Worm (Caenorhabditis elegans) whole organism, L4 larva: ENCODE measurements around the gene Y48C3A.5.

ENCODE experiments used
- D1046.2 ChIP-seq: fragments of 200-800 bp; sonication (Bioruptor generic); IDR thresholded peaks from 2 replicates; pipeline ENCODE4 v1.3.6; 2022; ENCODE audit warnings: missing genetic modification characterization, missing compliant biosample characterization
- F10B5.3 ChIP-seq: sonication (generic microtip); optimal IDR thresholded peaks from 2 replicates; lab custom pipeline; 2016; ENCODE audit warnings: mild to moderate bottlenecking, missing genetic modification characterization, missing compliant biosample characterization
- F26F4.8 ChIP-seq: fragments of 200-800 bp; sonication (Bioruptor generic); conservative IDR thresholded peaks from 2 replicates; pipeline ENCODE4 v1.3.6; 2022; ENCODE audit warnings: missing genetic modification characterization, missing compliant biosample characterization
- F37D6.2 ChIP-seq: sonication (generic microtip); optimal IDR thresholded peaks from 2 replicates; lab custom pipeline; 2016; ENCODE audit warnings: mild to moderate bottlenecking, missing genetic modification characterization, missing compliant biosample characterization
- F44E2.7 ChIP-seq: fragments of 200-800 bp; sonication (Bioruptor generic); IDR thresholded peaks from 2 replicates; pipeline ENCODE4 v2.1.2; 2022; ENCODE audit warnings: missing genetic modification characterization, missing compliant biosample characterization
- F49E8.2 ChIP-seq: sonication (generic microtip); optimal IDR thresholded peaks from 2 replicates; lab custom pipeline; 2016; ENCODE audit warnings: missing compliant biosample characterization, mild to moderate bottlenecking, missing genetic modification characterization, borderline replicate concordance
- R02D3.7 ChIP-seq: fragments of 150-350 bp; sonication (generic microtip); optimal IDR thresholded peaks from 3 replicates; lab custom pipeline; 2014; ENCODE audit warnings: missing biosample characterization, missing genetic modification characterization
- ZK546.5 ChIP-seq, 2 experiments: sonication (generic microtip); optimal IDR thresholded peaks; 2 replicates each; lab custom pipeline; 2017; ENCODE audit warnings: missing biosample characterization in 2 of 2, missing genetic modification characterization in 2 of 2
- aha-1 ChIP-seq: fragments of 150-350 bp; peaks from one replicate; lab custom pipeline; 2014; ENCODE audit warnings: missing biosample characterization, missing genetic modification characterization
- aly-2 ChIP-seq: sonication (generic microtip); optimal IDR thresholded peaks from 2 replicates; lab custom pipeline; 2018; ENCODE audit warnings: missing biosample characterization, missing genetic modification characterization
- arid-1 ChIP-seq: fragments of 200-800 bp; sonication (Bioruptor generic); conservative IDR thresholded peaks from 2 replicates; pipeline ENCODE4 v1.3.6; 2022; ENCODE audit warnings: missing genetic modification reagents, missing genetic modification characterization, missing compliant biosample characterization
- ceh-32 ChIP-seq: sonication (generic microtip); optimal IDR thresholded peaks from 2 replicates; lab custom pipeline; 2016; ENCODE audit warnings: mild to moderate bottlenecking, missing genetic modification characterization, missing compliant biosample characterization; ENCODE audit not compliant: poor library complexity
- ceh-44 ChIP-seq: fragments of 200-800 bp; sonication (Bioruptor generic); IDR thresholded peaks from 2 replicates; pipeline ENCODE4 v1.3.6; 2022; ENCODE audit warnings: missing genetic modification reagents, missing genetic modification characterization, missing compliant biosample characterization
- ctbp-1 ChIP-seq: fragments of 200-800 bp; sonication (Bioruptor generic); IDR thresholded peaks from 2 replicates; pipeline ENCODE4 v1.3.6; 2022; ENCODE audit warnings: missing genetic modification reagents, missing genetic modification characterization, missing compliant biosample characterization
- daf-12 ChIP-seq: fragments of 150-350 bp; optimal IDR thresholded peaks from 2 replicates; lab custom pipeline; 2014; ENCODE audit warnings: missing biosample characterization, missing genetic modification reagents, missing genetic modification characterization
- daf-16 ChIP-seq, 3 experiments: sonication (generic microtip); optimal IDR thresholded peaks; 2 replicates each; lab custom pipeline; 2016 to 2017; ENCODE audit warnings: missing genetic modification characterization in 3 of 3, missing genetic modification reagents in 3 of 3, mild to moderate bottlenecking in 2 of 3, missing compliant biosample characterization in 2 of 3, missing biosample characterization in 1 of 3, moderate library complexity in 1 of 3
- dmd-6 ChIP-seq: fragments of 200-800 bp; sonication (Bioruptor generic); IDR thresholded peaks from 2 replicates; pipeline ENCODE4 v1.3.6; 2022; ENCODE audit warnings: missing genetic modification reagents, missing genetic modification characterization, missing compliant biosample characterization
- dmd-8 ChIP-seq: fragments of 200-800 bp; sonication (Bioruptor generic); IDR thresholded peaks from 2 replicates; pipeline ENCODE4 v1.3.6; 2022; ENCODE audit warnings: missing genetic modification characterization, missing compliant biosample characterization
- dve-1 ChIP-seq: sonication (generic microtip); optimal IDR thresholded peaks from 2 replicates; lab custom pipeline; 2017; ENCODE audit warnings: antibody characterized with exemption, mild to moderate bottlenecking, missing genetic modification characterization, missing compliant biosample characterization; ENCODE audit not compliant: insufficient read depth
- egl-43 ChIP-seq: fragments of 200-800 bp; sonication (Bioruptor generic); IDR thresholded peaks from 2 replicates; pipeline ENCODE4 v1.3.6; 2022; ENCODE audit warnings: missing genetic modification reagents, missing genetic modification characterization, missing compliant biosample characterization
- hif-1 ChIP-seq, 2 experiments: sonication (generic microtip); optimal IDR thresholded peaks; 2 replicates each; lab custom pipeline; 2016 to 2017; ENCODE audit warnings: missing compliant biosample characterization in 2 of 2, missing genetic modification characterization in 2 of 2, missing genetic modification reagents in 2 of 2, missing genotype in 2 of 2, mild to moderate bottlenecking in 1 of 2
- hlh-11 ChIP-seq: fragments of 200-800 bp; sonication (Bioruptor generic); optimal IDR thresholded peaks from 2 replicates; lab custom pipeline; 2018; ENCODE audit warnings: mild to moderate bottlenecking, missing genetic modification characterization, missing compliant biosample characterization
- hlh-30 ChIP-seq: sonication (generic microtip); optimal IDR thresholded peaks from 2 replicates; lab custom pipeline; 2017; ENCODE audit warnings: antibody characterized with exemption, mild to moderate bottlenecking, missing genetic modification characterization, missing compliant biosample characterization; ENCODE audit not compliant: insufficient read depth
- hmg-1.1 ChIP-seq: fragments of 200-800 bp; sonication (Bioruptor generic); IDR thresholded peaks from 2 replicates; pipeline ENCODE4 v1.3.6; 2022; ENCODE audit warnings: missing genetic modification reagents, missing genetic modification characterization, missing compliant biosample characterization
- lin-1 ChIP-seq: fragments of 200-800 bp; sonication (Bioruptor generic); IDR thresholded peaks from 2 replicates; pipeline ENCODE4 v1.3.6; 2022; ENCODE audit warnings: missing genetic modification reagents, missing genetic modification characterization, missing compliant biosample characterization
- lin-29 ChIP-seq: fragments of 200-800 bp; sonication (Bioruptor generic); IDR thresholded peaks from 2 replicates; pipeline ENCODE4 v1.3.6; 2022; ENCODE audit warnings: missing genetic modification reagents, missing genetic modification characterization, missing compliant biosample characterization
- lir-3 ChIP-seq: sonication (generic microtip); optimal IDR thresholded peaks from 2 replicates; lab custom pipeline; 2016; ENCODE audit warnings: mild to moderate bottlenecking, missing genetic modification characterization, missing compliant biosample characterization
- lsy-2 ChIP-seq, 2 experiments: fragments of 150-350 bp in 1 of 2; sonication (generic microtip) in 1 of 2; optimal IDR thresholded peaks; 2 replicates each; lab custom pipeline; 2014 to 2017; ENCODE audit warnings: missing biosample characterization in 2 of 2, missing genetic modification characterization in 2 of 2
- madf-5 ChIP-seq, 2 experiments: fragments of 200-800 bp; sonication (Bioruptor generic); IDR thresholded peaks; 2 replicates each; pipeline ENCODE4 v1.3.6; 2022; ENCODE audit warnings: missing compliant biosample characterization in 2 of 2, missing genetic modification characterization in 2 of 2
- madf-9 ChIP-seq: fragments of 200-800 bp; sonication (Bioruptor generic); conservative IDR thresholded peaks from 2 replicates; pipeline ENCODE4 v1.3.6; 2022; ENCODE audit warnings: missing genetic modification reagents, missing genetic modification characterization, missing compliant biosample characterization
- mdl-1 ChIP-seq, 2 experiments: fragments of 150-350 bp in 1 of 2; sonication (generic microtip) in 1 of 2; optimal IDR thresholded peaks; 2 replicates each; lab custom pipeline; 2014 to 2017; ENCODE audit warnings: missing biosample characterization in 2 of 2, missing genetic modification characterization in 2 of 2
- mep-1 ChIP-seq: fragments of 150-350 bp; sonication (generic microtip); optimal IDR thresholded peaks from 3 replicates; lab custom pipeline; 2014; ENCODE audit warnings: missing biosample characterization, missing genetic modification characterization
- mes-2 ChIP-seq: sonication (generic microtip); optimal IDR thresholded peaks from 2 replicates; lab custom pipeline; 2016; ENCODE audit warnings: missing genotype, mild to moderate bottlenecking, missing genetic modification characterization, missing compliant biosample characterization; ENCODE audit not compliant: poor library complexity, severe bottlenecking
- mxl-2 ChIP-seq: fragments of 200-800 bp; sonication (Bioruptor generic); conservative IDR thresholded peaks from 2 replicates; pipeline ENCODE4 v1.3.6; 2022; ENCODE audit warnings: missing genetic modification reagents, missing genetic modification characterization, missing compliant biosample characterization
- nhr-10 ChIP-seq: fragments of 150-350 bp; optimal IDR thresholded peaks from 2 replicates; lab custom pipeline; 2014; ENCODE audit warnings: missing biosample characterization, missing genetic modification characterization
- nhr-11 ChIP-seq: fragments of 150-350 bp; optimal IDR thresholded peaks from 2 replicates; lab custom pipeline; 2014; ENCODE audit warnings: missing biosample characterization, missing genetic modification characterization
- nhr-111 ChIP-seq: fragments of 200-800 bp; sonication (Bioruptor generic); optimal IDR thresholded peaks from 2 replicates; lab custom pipeline; 2018; ENCODE audit warnings: mild to moderate bottlenecking, missing genetic modification characterization, missing compliant biosample characterization
- nhr-28 ChIP-seq: fragments of 150-350 bp; optimal IDR thresholded peaks from 2 replicates; lab custom pipeline; 2014; ENCODE audit warnings: missing biosample characterization, missing genetic modification characterization
- nhr-76 ChIP-seq: fragments of 150-350 bp; optimal IDR thresholded peaks from 2 replicates; lab custom pipeline; 2014; ENCODE audit warnings: missing biosample characterization, missing genetic modification characterization
- nhr-77 ChIP-seq: fragments of 150-350 bp; optimal IDR thresholded peaks from 2 replicates; lab custom pipeline; 2014; ENCODE audit warnings: missing biosample characterization, missing genetic modification characterization
- pha-4 ChIP-seq, 2 experiments: fragments of 150-350 bp in 1 of 2; fragments of 200-800 bp in 1 of 2; sonication (Bioruptor generic) in 1 of 2; IDR thresholded peaks in 1 of 2; optimal IDR thresholded peaks in 1 of 2; 2 replicates each; pipeline versions ENCODE4 v1.3.6 to Lab custom; 2014 to 2022; ENCODE audit warnings: missing genetic modification characterization in 2 of 2, missing genetic modification reagents in 2 of 2, missing biosample characterization in 1 of 2, missing compliant biosample characterization in 1 of 2
- saeg-2 ChIP-seq: fragments of 200-800 bp; sonication (Bioruptor generic); IDR thresholded peaks from 2 replicates; pipeline ENCODE4 v1.3.6; 2022; ENCODE audit warnings: missing genetic modification reagents, missing genetic modification characterization, missing compliant biosample characterization
- snpc-1.2 ChIP-seq: fragments of 200-800 bp; sonication (Bioruptor generic); IDR thresholded peaks from 2 replicates; pipeline ENCODE4 v1.3.6; 2022; ENCODE audit warnings: missing genetic modification reagents, missing genetic modification characterization, missing compliant biosample characterization
- tra-1 ChIP-seq: fragments of 200-800 bp; sonication (Bioruptor generic); IDR thresholded peaks from 2 replicates; pipeline ENCODE4 v1.3.6; 2022; ENCODE audit warnings: missing genetic modification reagents, missing genetic modification characterization, missing compliant biosample characterization
- unc-62 ChIP-seq, 3 experiments: fragments of 150-350 bp in 1 of 3; sonication (generic microtip); optimal IDR thresholded peaks in 2 of 3; peaks in 1 of 3; 1 replicate in 1 of 3; 2 replicates in 2 of 3; lab custom pipeline; 2014 to 2017; ENCODE audit warnings: missing biosample characterization in 3 of 3, missing genetic modification characterization in 3 of 3, missing genetic modification reagents in 3 of 3, missing genotype in 1 of 3
- zip-11 ChIP-seq: fragments of 200-800 bp; sonication (Bioruptor generic); IDR thresholded peaks from 2 replicates; pipeline ENCODE4 v1.3.6; 2022; ENCODE audit warnings: missing genetic modification characterization, missing compliant biosample characterization

The Y48C3A.5 gene

DNA sequence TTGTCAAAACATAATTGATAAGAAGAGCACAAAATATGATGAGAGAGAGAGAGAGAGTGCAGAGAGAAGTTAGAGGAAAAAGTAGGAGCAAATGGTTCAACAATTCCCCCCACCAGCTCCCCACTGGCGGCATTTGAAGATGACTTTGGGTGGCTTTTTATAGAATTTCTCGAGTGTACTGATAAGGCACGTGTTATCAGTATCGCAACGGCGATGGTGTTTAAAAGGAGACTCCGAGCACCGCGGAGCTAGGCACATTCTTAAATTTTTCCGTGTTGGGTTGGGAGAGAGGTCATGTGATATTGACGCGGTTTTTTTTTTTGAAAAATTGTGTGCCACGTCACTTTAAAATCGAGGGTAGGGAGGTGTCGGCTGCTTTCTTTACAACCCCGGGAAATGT is 27.7 kb downstream of the Y48C3A.5 start (continued):
- TF ChIP-seq F26F4.8 (GFP tag; lab: Robert Waterston, UW), result no peak
- TF ChIP-seq daf-12, result no peak
- TF ChIP-seq D1046.2 (GFP tag; lab: Robert Waterston, UW), result no peak
- peak in 1 of 2 experiments; percentile 84 for TF ChIP-seq daf-16 (GFP tag; optimal IDR thresholded peaks at IDR 0.05; lab: Kevin White, UChicago)
- peak; percentile 85 for TF ChIP-seq daf-16 (tag; optimal IDR thresholded peaks at IDR 0.05; lab: Kevin White, UChicago)
- TF ChIP-seq snpc-1.2, result no peak
- TF ChIP-seq unc-62 (GFP tag; optimal IDR thresholded peaks at IDR 0.05 in 1 of 2; lab: Kevin White, UChicago), result no peak
- no peak for TF ChIP-seq unc-62 (tag; optimal IDR thresholded peaks at IDR 0.05; lab: Kevin White, UChicago)
- TF ChIP-seq madf-5 (GFP tag; IDR thresholded peaks at IDR 0.05; lab: Robert Waterston, UW), result no peak
- TF ChIP-seq ctbp-1 (GFP tag; lab: Robert Waterston, UW), result no peak
- no peak for TF ChIP-seq lin-29 (GFP tag; lab: Robert Waterston, UW)
- TF ChIP-seq lir-3 (tag; lab: Kevin White, UChicago), result no peak
- TF ChIP-seq zip-11, result no peak
- TF ChIP-seq nhr-11 (tag; lab: Kevin White, UChicago), result no peak
- TF ChIP-seq F37D6.2 (tag; lab: Kevin White, UChicago), result no peak
- TF ChIP-seq dmd-8 (GFP tag; lab: Robert Waterston, UW), result no peak
- TF ChIP-seq F49E8.2 (tag; lab: Kevin White, UChicago), result no peak
- TF ChIP-seq nhr-76 (tag; lab: Kevin White, UChicago), result no peak
- no peak for TF ChIP-seq ZK546.5 (tag; optimal IDR thresholded peaks at IDR 0.05; lab: Kevin White, UChicago)
- TF ChIP-seq F10B5.3 (tag; lab: Kevin White, UChicago), result no peak
- TF ChIP-seq aha-1, result no peak
- TF ChIP-seq dve-1 (tag; lab: Kevin White, UChicago), result peak; percentile 94
- no peak for TF ChIP-seq ceh-44 (GFP tag; lab: Robert Waterston, UW)
- TF ChIP-seq nhr-111 (GFP tag; lab: Kevin White, UChicago), result no peak
- TF ChIP-seq aly-2 (tag; lab: Kevin White, UChicago), result no peak
- TF ChIP-seq arid-1 (GFP tag; lab: Robert Waterston, UW), result no peak
- 0 out of 2 replicates have a peak, but pooled peaks have one; percentile 49 for TF ChIP-seq pha-4 (GFP tag; IDR thresholded peaks at IDR 0.05; lab: Robert Waterston, UW)
- no peak for TF ChIP-seq pha-4 (tag; optimal IDR thresholded peaks at IDR 0.05; lab: Kevin White, UChicago)
- TF ChIP-seq R02D3.7 (tag; lab: Kevin White, UChicago), result no peak
- TF ChIP-seq madf-9, result no peak
- TF ChIP-seq nhr-10 (tag; lab: Kevin White, UChicago), result peak; percentile 84
- TF ChIP-seq saeg-2 (GFP tag; lab: Robert Waterston, UW), result no peak

DNA sequence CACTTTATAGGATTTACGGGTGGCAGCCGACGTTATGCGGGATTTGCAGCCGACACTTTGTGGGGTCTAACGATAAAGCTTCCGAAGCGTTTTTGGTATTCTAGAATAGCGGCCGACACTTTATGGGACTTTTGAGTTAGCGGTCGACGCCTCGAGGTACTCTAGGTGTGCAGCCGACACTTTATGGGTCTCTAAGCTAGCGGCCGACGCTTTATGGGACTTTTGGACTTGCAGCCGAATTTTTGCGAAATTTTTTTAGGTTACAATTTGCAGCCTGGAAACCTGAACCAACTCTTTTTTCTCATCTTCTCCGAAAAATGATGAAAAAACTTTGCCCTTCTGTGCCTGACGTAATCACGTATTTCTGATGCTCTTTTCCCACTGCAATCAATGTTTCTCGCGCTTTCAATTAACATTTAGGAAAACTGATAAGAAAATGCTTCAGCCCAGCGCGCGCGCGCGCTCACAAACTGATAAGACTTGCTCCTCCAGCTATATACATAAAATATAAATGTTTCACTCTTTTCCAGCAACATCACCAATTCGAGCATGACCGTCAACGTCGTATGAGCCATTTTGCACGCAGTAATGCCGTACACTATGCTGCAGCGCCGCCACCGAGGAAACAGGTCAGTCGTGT is 28.4 kb downstream of the Y48C3A.5 start:
- peak; percentile 95 for TF ChIP-seq dmd-6
- TF ChIP-seq lir-3 (tag; lab: Kevin White, UChicago), result no peak
- TF ChIP-seq mes-2, result peak; percentile 53
- peak; percentile 66; the same call in 1 of the 2 replicates for TF ChIP-seq tra-1 (GFP tag; lab: Robert Waterston, UW)
- 0 out of 2 replicates have a peak, but pooled peaks have one; percentile 20 for TF ChIP-seq madf-9
- peak; percentile 69 for TF ChIP-seq hlh-30 (tag; lab: Kevin White, UChicago)
- TF ChIP-seq F44E2.7 (GFP tag; lab: Robert Waterston, UW), result no peak
- TF ChIP-seq egl-43 (GFP tag; lab: Robert Waterston, UW), result no peak
- TF ChIP-seq dve-1 (tag; lab: Kevin White, UChicago), result peak; percentile 67
- no peak for TF ChIP-seq ceh-32
- peak; percentile 45; the same call in 1 of the 2 replicates for TF ChIP-seq lin-1 (GFP tag; lab: Robert Waterston, UW)
- no peak for TF ChIP-seq hmg-1.1 (GFP tag; lab: Robert Waterston, UW)
- peak; percentile 74 for TF ChIP-seq nhr-28 (tag; lab: Kevin White, UChicago)
- TF ChIP-seq madf-5 (GFP tag; IDR thresholded peaks at IDR 0.05; lab: Robert Waterston, UW), result no peak
- TF ChIP-seq mep-1, result no peak
- TF ChIP-seq daf-16 (GFP tag; optimal IDR thresholded peaks at IDR 0.05; lab: Kevin White, UChicago), result no peak
- peak; percentile 77 for TF ChIP-seq daf-16 (tag; optimal IDR thresholded peaks at IDR 0.05; lab: Kevin White, UChicago)
- TF ChIP-seq mdl-1 (tag; optimal IDR thresholded peaks at IDR 0.05; lab: Kevin White, UChicago), result peak in 1 of 2 experiments; percentile 15
- TF ChIP-seq hlh-11 (tag; lab: Kevin White, UChicago), result peak; percentile 81
- peak; percentile 91 for TF ChIP-seq aha-1
- TF ChIP-seq nhr-77, result peak; percentile 40
- TF ChIP-seq mxl-2, result 0 out of 2 replicates have a peak, but pooled peaks have one; percentile 13
- peak in 1 of 2 experiments; percentile 27 for TF ChIP-seq hif-1 (tag; optimal IDR thresholded peaks at IDR 0.05; lab: Kevin White, UChicago)
- peak in 1 of 2 experiments; percentile 15 for TF ChIP-seq lsy-2 (tag; optimal IDR thresholded peaks at IDR 0.05; lab: Kevin White, UChicago)
